Worm (Caenorhabditis elegans) whole organism, L4/young adult: ENCODE results near the gene rha-2.

Experiments used
- W03F9.2 ChIP-seq: fragments of 150-350 bp; optimal IDR thresholded peaks from 2 replicates; lab custom pipeline; 2014; ENCODE audit warnings: missing biosample characterization, missing genetic modification characterization
- dao-5 ChIP-seq: sonication (generic microtip); optimal IDR thresholded peaks from 2 replicates; lab custom pipeline; 2016; ENCODE audit warnings: missing genotype, missing genetic modification characterization, moderate library complexity, missing compliant biosample characterization
- him-1 ChIP-seq: sonication (generic microtip); optimal IDR thresholded peaks from 2 replicates; lab custom pipeline; 2016; ENCODE audit warnings: missing genotype, missing genetic modification reagents, missing genetic modification characterization, missing compliant biosample characterization

- TF ChIP-seq him-1 (no peak), dao-5 (tag; lab: Kevin White, UChicago) (no peak), W03F9.2 (tag; lab: Kevin White, UChicago) (no peak)
Observed at ce11 chrIII:8571845-8572244, 42.5 kb downstream of the rha-2 start.
